Worm (Caenorhabditis elegans) whole organism, late embryonic: ENCODE data around the gene tpra-1.

ENCODE experiments used
- F13H6.1 ChIP-seq: sonication (generic microtip); optimal IDR thresholded peaks from 2 replicates; lab custom pipeline; 2016; ENCODE audit warnings: missing genetic modification characterization, missing compliant biosample characterization
- K02D7.2 ChIP-seq: sonication (generic microtip); optimal IDR thresholded peaks from 2 replicates; lab custom pipeline; 2017; ENCODE audit warnings: mild to moderate bottlenecking, missing genetic modification characterization, missing compliant biosample characterization
- Y22D7AL.16 ChIP-seq: sonication (generic microtip); optimal IDR thresholded peaks from 2 replicates; lab custom pipeline; 2016; ENCODE audit warnings: missing genetic modification characterization, missing compliant biosample characterization
- ahr-1 ChIP-seq: sonication (generic microtip); optimal IDR thresholded peaks from 2 replicates; lab custom pipeline; 2016; ENCODE audit warnings: missing genetic modification characterization, missing compliant biosample characterization
- ceh-18 ChIP-seq: sonication (generic microtip); optimal IDR thresholded peaks from 2 replicates; lab custom pipeline; 2016; ENCODE audit warnings: missing genetic modification characterization, missing compliant biosample characterization
- ceh-2 ChIP-seq: sonication (generic microtip); optimal IDR thresholded peaks from 2 replicates; lab custom pipeline; 2016; ENCODE audit warnings: missing genotype, missing genetic modification characterization, missing compliant biosample characterization
- ceh-30 ChIP-seq: fragments of 150-350 bp; optimal IDR thresholded peaks from 2 replicates; lab custom pipeline; 2014; ENCODE audit warnings: missing biosample characterization, missing genetic modification characterization
- ceh-45 ChIP-seq: fragments of 200-800 bp; sonication (Bioruptor generic); IDR thresholded peaks from 2 replicates; pipeline ENCODE4 v1.3.6; 2022; ENCODE audit warnings: missing genetic modification reagents, missing genetic modification characterization, missing compliant biosample characterization
- ceh-48 ChIP-seq: sonication (generic microtip); optimal IDR thresholded peaks from 2 replicates; lab custom pipeline; 2016; ENCODE audit warnings: missing genetic modification characterization, inconsistent platforms, missing compliant biosample characterization
- elt-2 ChIP-seq: sonication (generic microtip); optimal IDR thresholded peaks from 2 replicates; lab custom pipeline; 2016; ENCODE audit warnings: missing genetic modification reagents, missing genetic modification characterization, missing compliant biosample characterization
- elt-4 ChIP-seq: sonication (generic microtip); optimal IDR thresholded peaks from 2 replicates; lab custom pipeline; 2016; ENCODE audit warnings: missing genetic modification characterization, missing compliant biosample characterization
- ets-4 ChIP-seq: sonication (generic microtip); optimal IDR thresholded peaks from 2 replicates; lab custom pipeline; 2016; ENCODE audit warnings: missing genetic modification characterization, missing compliant biosample characterization
- eyg-1 ChIP-seq: sonication (generic microtip); optimal IDR thresholded peaks from 2 replicates; lab custom pipeline; 2016; ENCODE audit warnings: missing genotype, missing genetic modification characterization, missing compliant biosample characterization
- gmeb-2 ChIP-seq: sonication (generic microtip); optimal IDR thresholded peaks from 2 replicates; lab custom pipeline; 2016; ENCODE audit warnings: missing genetic modification characterization, inconsistent platforms, missing compliant biosample characterization
- hlh-6 ChIP-seq: sonication (generic microtip); optimal IDR thresholded peaks from 2 replicates; lab custom pipeline; 2016; ENCODE audit warnings: missing genotype, missing genetic modification characterization, missing compliant biosample characterization
- hlh-8 ChIP-seq: sonication (generic microtip); optimal IDR thresholded peaks from 2 replicates; lab custom pipeline; 2016; ENCODE audit warnings: missing genotype, missing genetic modification characterization, missing compliant biosample characterization
- mec-3 ChIP-seq: sonication (generic microtip); optimal IDR thresholded peaks from 2 replicates; lab custom pipeline; 2016; ENCODE audit warnings: borderline replicate concordance, missing genetic modification characterization, missing compliant biosample characterization
- nfya-1 ChIP-seq: sonication (generic microtip); optimal IDR thresholded peaks from 2 replicates; lab custom pipeline; 2017; ENCODE audit warnings: missing genetic modification characterization, mild to moderate bottlenecking, missing compliant biosample characterization, antibody characterized with exemption, moderate library complexity
- npax-4 ChIP-seq: sonication (generic microtip); optimal IDR thresholded peaks from 2 replicates; lab custom pipeline; 2016; ENCODE audit warnings: missing genetic modification characterization, missing compliant biosample characterization
- pat-9 ChIP-seq: fragments of 200-800 bp; sonication (Bioruptor generic); optimal IDR thresholded peaks from 2 replicates; lab custom pipeline; 2018; ENCODE audit warnings: mild to moderate bottlenecking, missing genetic modification characterization, moderate library complexity, missing compliant biosample characterization
- pax-1 ChIP-seq: fragments of 150-350 bp; optimal IDR thresholded peaks from 2 replicates; lab custom pipeline; 2014; ENCODE audit warnings: missing biosample characterization, missing genetic modification characterization
- pha-2 ChIP-seq: sonication (generic microtip); optimal IDR thresholded peaks from 2 replicates; lab custom pipeline; 2017; ENCODE audit warnings: mild to moderate bottlenecking, missing genetic modification characterization, missing compliant biosample characterization
- pqm-1 ChIP-seq: sonication (generic microtip); optimal IDR thresholded peaks from 2 replicates; lab custom pipeline; 2016; ENCODE audit warnings: missing genetic modification characterization, missing compliant biosample characterization
- ref-2 ChIP-seq: sonication (generic microtip); optimal IDR thresholded peaks from 2 replicates; lab custom pipeline; 2016; ENCODE audit warnings: missing genetic modification characterization, missing compliant biosample characterization
- sdc-2 ChIP-seq: sonication (generic microtip); optimal IDR thresholded peaks from 2 replicates; lab custom pipeline; 2016; ENCODE audit warnings: missing genotype, missing genetic modification characterization, missing compliant biosample characterization
- sox-4 ChIP-seq: sonication (generic microtip); optimal IDR thresholded peaks from 2 replicates; lab custom pipeline; 2017; ENCODE audit warnings: mild to moderate bottlenecking, missing genetic modification characterization, inconsistent platforms, missing compliant biosample characterization
- tbx-7 ChIP-seq: sonication (generic microtip); optimal IDR thresholded peaks from 2 replicates; lab custom pipeline; 2016; ENCODE audit warnings: missing genotype, missing genetic modification characterization, missing compliant biosample characterization
- ttx-3 ChIP-seq: sonication (generic microtip); optimal IDR thresholded peaks from 2 replicates; lab custom pipeline; 2016; ENCODE audit warnings: missing genetic modification reagents, missing genetic modification characterization, missing compliant biosample characterization
- ztf-16 ChIP-seq: sonication (generic microtip); optimal IDR thresholded peaks from 2 replicates; lab custom pipeline; 2017; ENCODE audit warnings: missing genetic modification characterization, missing compliant biosample characterization

The tpra-1 gene

ce11 chrIV:8978047-8978446 is 21.8 kb downstream of the tpra-1 start:
- TF ChIP-seq tbx-7 (no peak), ceh-18 (tag; lab: Kevin White, UChicago) (peak; percentile 20)

DNA sequence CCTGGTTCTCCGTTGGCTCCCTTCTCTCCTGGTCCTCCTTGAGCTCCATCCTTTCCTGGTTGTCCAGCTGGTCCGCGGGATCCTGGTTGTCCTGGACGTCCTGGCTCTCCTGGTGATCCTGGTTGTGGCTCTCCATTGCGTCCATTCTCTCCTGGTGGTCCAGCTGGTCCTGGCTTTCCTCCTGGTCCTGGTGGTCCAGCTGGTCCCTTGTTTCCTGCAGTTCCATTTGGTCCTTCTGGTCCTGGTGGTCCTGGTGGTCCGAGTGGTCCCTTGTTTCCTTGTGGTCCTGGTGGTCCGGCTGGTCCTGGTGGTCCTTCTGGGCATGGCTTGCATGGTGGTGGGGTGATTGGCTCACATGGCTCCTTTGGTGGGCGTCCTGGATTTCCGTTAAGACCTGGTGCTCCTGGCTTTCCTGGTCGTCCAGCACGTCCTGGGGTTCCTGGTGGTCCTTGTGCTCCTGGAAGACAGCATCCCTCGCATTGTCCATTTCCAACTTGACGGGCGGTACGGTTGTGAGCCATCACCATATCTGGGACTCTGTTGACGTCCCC is 22.8 kb downstream of the tpra-1 start:
- TF ChIP-seq sox-4 (no peak), hlh-6 (tag; lab: Kevin White, UChicago) (peak; percentile 5)

ce11 chrIV:8979695-8980094 is 23.4 kb downstream of the tpra-1 start, which contains the start of gene col-119:
TSS of gene col-119 (minus strand) at chrIV:8979795.
- TF ChIP-seq elt-4 (tag; lab: Kevin White, UChicago) (no peak), hlh-6 (tag; lab: Kevin White, UChicago) (no peak), ceh-30 (tag; lab: Kevin White, UChicago) (no peak)

ce11 chrIV:8984566-8984965 is 28.3 kb downstream of the tpra-1 start, which contains the start of gene nstp-1:
TSS of gene nstp-1 (plus strand) at chrIV:8984866.
- TF ChIP-seq ceh-30 (tag; lab: Kevin White, UChicago) (no peak), tbx-7 (no peak), ceh-2 (no peak), pqm-1 (tag; lab: Kevin White, UChicago) (no peak), ztf-16 (tag; lab: Kevin White, UChicago) (no peak), Y22D7AL.16 (no peak), F13H6.1 (no peak), hlh-8 (tag; lab: Kevin White, UChicago) (no peak), elt-4 (tag; lab: Kevin White, UChicago) (no peak), sox-4 (no peak), npax-4 (tag; lab: Kevin White, UChicago) (no peak), sdc-2 (tag; lab: Kevin White, UChicago) (no peak), eyg-1 (no peak), pat-9 (tag; lab: Kevin White, UChicago) (no peak)

DNA sequence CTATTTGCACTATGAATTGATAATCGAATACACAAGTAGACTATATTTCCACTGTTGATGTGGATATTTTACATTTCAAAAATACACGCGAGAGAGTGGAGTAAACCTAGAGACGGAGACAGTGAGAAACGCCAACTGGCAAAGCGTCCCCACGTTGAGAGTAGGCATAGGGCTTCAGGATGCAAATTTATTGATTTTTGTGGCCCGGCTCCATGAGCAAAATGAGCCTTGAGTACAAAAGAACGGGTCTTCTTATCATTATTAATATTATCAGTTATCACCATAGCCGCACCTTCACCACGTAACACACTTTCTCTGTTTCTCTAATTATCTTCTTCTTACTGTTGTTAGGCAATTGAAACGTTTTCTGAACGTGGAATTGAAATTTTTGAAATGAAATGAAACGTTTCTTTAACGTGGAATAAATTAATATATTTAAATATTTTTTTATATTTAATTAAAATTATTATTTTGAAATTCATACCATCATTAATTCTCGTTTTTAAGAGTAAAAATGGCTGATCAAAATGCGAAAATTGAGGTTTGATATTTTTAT is 30.6 kb downstream of the tpra-1 start, which contains the start of gene bre-1:
Gene bre-1 (plus strand): TSS at position 506 of the 556 bp plus-strand sequence.
- TF ChIP-seq mec-3 (tag; lab: Kevin White, UChicago) = no peak
- peak; percentile 81 for TF ChIP-seq elt-2 (tag; lab: Kevin White, UChicago)
- TF ChIP-seq ets-4 (tag; lab: Kevin White, UChicago) = no peak
- TF ChIP-seq ceh-48 (tag; lab: Kevin White, UChicago) = peak; percentile 81
- peak; percentile 19 for TF ChIP-seq nfya-1

DNA sequence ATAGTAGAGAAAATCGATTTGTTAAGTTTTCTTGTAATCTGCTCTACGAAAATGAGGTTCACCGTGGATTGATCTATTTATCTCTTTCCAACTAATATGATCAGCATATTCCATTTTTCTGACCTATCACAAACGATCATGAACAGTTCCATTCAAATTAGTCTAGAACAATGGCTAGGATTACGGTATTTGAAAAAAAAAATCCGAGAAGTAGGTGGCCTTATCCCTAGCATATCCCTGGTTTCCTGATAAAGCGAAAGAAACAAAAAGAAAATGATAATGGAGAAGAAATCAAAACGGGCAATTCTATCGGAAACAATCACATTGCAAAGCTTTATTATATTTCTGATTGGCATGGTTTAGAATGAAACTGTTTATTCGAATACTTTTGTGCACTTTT is 36.5 kb downstream of the tpra-1 start, which contains the start of gene mltn-12:
Gene mltn-12 (plus strand): TSS at position 301 of the 400 bp plus-strand sequence.
- TF ChIP-seq K02D7.2 (no peak), ttx-3 (no peak), ceh-48 (tag; lab: Kevin White, UChicago) (no peak), pax-1 (tag; lab: Kevin White, UChicago) (no peak), ceh-45 (no peak), ahr-1 (tag; lab: Kevin White, UChicago) (no peak), ceh-2 (no peak), gmeb-2 (tag; lab: Kevin White, UChicago) (no peak), ref-2 (tag; lab: Kevin White, UChicago) (no peak), hlh-6 (tag; lab: Kevin White, UChicago) (no peak), pha-2 (tag; lab: Kevin White, UChicago) (no peak)

DNA sequence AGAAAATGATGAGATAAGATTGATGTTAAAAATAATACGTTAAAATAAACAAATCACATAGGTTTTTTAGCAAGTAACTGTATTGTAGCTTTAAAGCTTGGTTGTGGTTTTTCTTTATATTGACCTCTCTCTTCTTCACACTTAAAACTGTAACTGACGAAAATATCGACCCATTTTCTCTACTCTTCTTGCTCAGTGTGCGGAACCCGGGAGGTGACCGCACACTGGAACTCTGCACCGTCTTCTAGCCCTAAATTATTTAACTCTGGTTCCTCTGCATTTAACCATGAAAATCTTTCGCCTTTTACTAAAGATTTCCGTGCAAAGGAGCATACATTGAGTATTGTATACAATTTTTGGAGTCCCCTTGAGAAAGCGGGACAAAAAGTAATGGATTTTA is 38.2 kb downstream of the tpra-1 start:
- no peak for TF ChIP-seq npax-4 (tag; lab: Kevin White, UChicago)
